In the genomic region with DNA sequence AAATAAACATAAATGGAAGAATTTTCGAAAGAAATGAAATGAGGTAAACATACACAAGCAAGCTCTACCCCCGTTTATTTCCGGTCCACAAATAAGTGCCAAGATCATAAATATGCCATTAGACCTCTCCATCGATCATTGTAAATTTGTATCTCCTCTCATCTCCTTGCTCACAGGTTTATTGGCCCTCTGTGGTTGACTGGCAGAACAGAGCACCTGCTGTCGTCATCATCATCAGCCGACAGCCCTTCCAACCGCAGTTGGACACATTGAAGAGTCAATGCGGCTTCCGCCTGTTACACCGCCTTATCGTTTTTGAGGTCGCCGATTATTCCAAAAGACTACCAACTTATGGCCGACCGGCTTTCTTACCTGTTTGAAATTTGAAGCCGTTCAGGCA, we compare ENCODE assay signal across 3 worm cellular contexts.
TF ChIP-seq lines count a peak whose summit lies in the region.

No protein-coding gene starts in this region.

TF ChIP-seq in whole organism, early embryonic, 17 proteins besides CTCF, POLR2A, EP300 and RAD21:
- no peak for TF ChIP-seq hmbx-1 (tag; optimal IDR thresholded peaks at IDR 0.05; lab: Kevin White, UChicago)
- TF ChIP-seq ets-7 (tag; optimal IDR thresholded peaks at IDR 0.05; lab: Kevin White, UChicago) = peak; percentile 20

TF ChIP-seq in whole organism, late embryonic, 69 proteins besides CTCF, POLR2A, EP300 and RAD21:
- TF ChIP-seq ceh-9 (tag; optimal IDR thresholded peaks at IDR 0.05; lab: Kevin White, UChicago) (no peak), unc-55 (GFP tag; optimal IDR thresholded peaks at IDR 0.05; lab: Kevin White, UChicago) (peak; percentile 47), K09A11.1 (tag; optimal IDR thresholded peaks at IDR 0.05; lab: Kevin White, UChicago; ENCODE audit: insufficient read depth) (no peak), lin-11 (tag; optimal IDR thresholded peaks at IDR 0.05; lab: Kevin White, UChicago) (no peak), nfya-1 (tag; optimal IDR thresholded peaks at IDR 0.05; lab: Kevin White, UChicago) (no peak), C08G9.2 (tag; optimal IDR thresholded peaks at IDR 0.05; lab: Kevin White, UChicago) (no peak), ref-2 (tag; optimal IDR thresholded peaks at IDR 0.05; lab: Kevin White, UChicago) (no peak)

TF ChIP-seq in whole organism, mixed stage, embryonic, 35 proteins besides CTCF, POLR2A, EP300 and RAD21:
- no peak for TF ChIP-seq pha-4 (tag; optimal IDR thresholded peaks at IDR 0.05; lab: Kevin White, UChicago)
- TF ChIP-seq ceh-39 (tag; optimal IDR thresholded peaks at IDR 0.05; lab: Kevin White, UChicago) = no peak
- TF ChIP-seq sptf-1 (tag; optimal IDR thresholded peaks at IDR 0.05; lab: Kevin White, UChicago) = no peak
- no peak for TF ChIP-seq drap-1 (GFP tag; optimal IDR thresholded peaks at IDR 0.05; lab: Kevin White, UChicago)
- TF ChIP-seq sem-2 (GFP tag; optimal IDR thresholded peaks at IDR 0.05; lab: Kevin White, UChicago) = no peak
- TF ChIP-seq unc-62 (GFP tag; optimal IDR thresholded peaks at IDR 0.05; lab: Kevin White, UChicago) = peak; percentile 85
- peak; percentile 66 for TF ChIP-seq nhr-2 (tag; optimal IDR thresholded peaks at IDR 0.05; lab: Kevin White, UChicago)
- TF ChIP-seq lsy-2 (tag; optimal IDR thresholded peaks at IDR 0.05; lab: Kevin White, UChicago) = no peak
- TF ChIP-seq mls-2 (tag; optimal IDR thresholded peaks at IDR 0.05; lab: Kevin White, UChicago) = no peak
- TF ChIP-seq hlh-1 (tag; optimal IDR thresholded peaks at IDR 0.05; lab: Kevin White, UChicago) = peak; percentile 88
